Fruit fly (Drosophila melanogaster) Kc167 (cell line): Measurements from ENCODE around the gene CG34313.

Experiments
- Myc ChIP-seq: fragments of >200 bp; optimal IDR thresholded peaks from 2 replicates; lab custom pipeline; 2017; ENCODE audit warnings: missing external identifiers
- Sin3A ChIP-seq: fragments of >200 bp; optimal IDR thresholded peaks from 2 replicates; lab custom pipeline; 2018; ENCODE audit warnings: missing external identifiers
- h ChIP-seq: fragments of >200 bp; optimal IDR thresholded peaks from 3 replicates; lab custom pipeline; 2018; ENCODE audit warnings: missing external identifiers
- insv ChIP-seq: fragments of >200 bp; optimal IDR thresholded peaks from 3 replicates; lab custom pipeline; 2018; ENCODE audit warnings: missing external identifiers
- psq ChIP-seq: fragments of >200 bp; optimal IDR thresholded peaks from 2 replicates; lab custom pipeline; 2017; ENCODE audit warnings: missing external identifiers
- ttk ChIP-seq: sonication (Bioruptor generic); optimal IDR thresholded peaks from 2 replicates; lab custom pipeline; 2017; ENCODE audit warnings: missing external identifiers

The CG34313 gene

DNA sequence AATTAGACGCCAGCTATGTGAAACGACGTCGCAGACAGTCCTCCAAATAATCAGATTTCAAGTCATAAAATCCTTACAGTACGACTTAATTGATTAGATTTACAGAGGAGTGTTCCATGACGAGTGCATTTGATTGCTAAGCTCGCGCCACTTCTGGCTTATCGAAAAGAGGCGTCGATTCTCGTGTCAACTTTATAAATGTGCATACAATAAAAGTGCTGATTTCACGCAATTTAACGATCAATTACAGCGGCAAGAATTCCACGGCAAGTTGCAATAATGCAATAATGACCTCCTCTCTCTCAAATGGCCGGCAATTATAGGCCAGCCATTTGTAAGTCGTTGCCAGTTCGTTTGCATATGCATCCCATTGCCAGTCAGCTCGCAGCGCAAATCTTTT, 3.1 kb downstream of the CG34313 start:
- TF ChIP-seq psq (lab: Kevin White, UChicago) (no peak), Myc (no peak), h (lab: Kevin White, UChicago) (no peak), ttk (lab: Kevin White, UChicago) (no peak), Sin3A (lab: Kevin White, UChicago) (no peak), insv (lab: Kevin White, UChicago) (no peak)

DNA sequence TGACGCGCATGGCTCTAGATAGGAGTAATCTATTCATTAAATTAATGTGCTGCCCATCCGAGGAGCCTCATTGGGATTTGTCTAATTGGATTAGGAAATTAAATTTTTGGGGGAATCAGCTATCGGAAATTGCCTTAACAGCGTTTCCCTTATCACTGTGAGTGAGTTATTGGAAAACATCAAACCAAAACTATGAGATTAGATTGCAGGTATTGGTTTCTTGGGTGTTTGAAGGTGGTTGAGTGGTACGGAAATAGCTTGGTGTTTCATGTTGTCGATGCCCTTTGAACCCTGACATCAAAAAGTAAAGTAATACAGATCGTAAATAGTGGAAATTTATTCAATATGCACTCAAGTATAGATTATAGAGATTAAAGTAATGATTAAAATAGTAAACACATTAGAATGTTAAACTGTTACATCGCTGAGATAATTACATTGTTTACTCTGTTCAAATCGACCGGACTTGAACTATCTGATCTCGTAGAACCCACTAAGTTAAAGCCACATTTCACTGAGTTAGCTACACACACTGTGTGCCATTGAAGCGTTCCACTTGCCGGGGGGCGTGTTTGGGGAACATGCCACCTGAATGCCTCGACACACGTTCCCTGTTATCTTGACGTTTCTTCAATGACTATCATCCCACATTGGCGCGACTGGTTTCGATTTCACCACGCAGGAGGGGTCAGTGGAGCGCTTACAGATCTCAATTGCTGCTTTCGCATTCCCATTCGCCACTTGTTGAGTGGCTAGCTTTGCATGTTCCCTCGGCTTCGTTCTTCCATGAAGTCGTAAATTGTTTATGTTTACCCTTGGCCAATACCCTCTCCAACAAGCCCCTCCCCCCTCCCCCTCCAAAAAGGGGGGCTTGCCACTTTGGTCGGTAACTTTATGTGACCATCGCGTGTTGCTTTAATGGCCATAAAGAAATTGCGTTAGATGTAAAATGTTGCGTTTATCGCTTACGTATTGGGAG, 3.8 kb downstream of the CG34313 start:
- no peak for TF ChIP-seq h (lab: Kevin White, UChicago)
- no peak for TF ChIP-seq ttk (lab: Kevin White, UChicago)
- TF ChIP-seq Myc, result no peak
- no peak for TF ChIP-seq psq (lab: Kevin White, UChicago)
- TF ChIP-seq insv (lab: Kevin White, UChicago), result no peak

DNA sequence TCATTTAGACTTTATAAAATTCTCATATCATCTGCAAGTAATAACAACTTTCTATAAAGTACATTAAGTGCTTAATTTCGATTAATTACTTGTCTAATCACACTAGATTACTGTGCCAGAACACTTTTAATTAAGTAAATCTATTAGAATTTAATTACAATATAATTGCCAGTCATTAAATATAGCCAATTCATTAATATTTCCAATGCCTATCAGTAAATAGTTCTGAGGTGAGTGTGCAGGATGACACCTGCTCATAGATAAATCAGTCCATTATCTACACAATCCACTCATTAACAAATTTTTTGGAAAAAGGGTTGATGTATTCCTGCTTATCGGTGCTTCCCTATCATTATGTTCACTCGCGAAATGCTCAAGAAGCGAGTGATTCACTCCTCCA, 5.4 kb downstream of the CG34313 start:
- TF ChIP-seq Sin3A (lab: Kevin White, UChicago) (no peak), Myc (no peak), ttk (lab: Kevin White, UChicago) (no peak), psq (lab: Kevin White, UChicago) (no peak), h (lab: Kevin White, UChicago) (no peak), insv (lab: Kevin White, UChicago) (no peak)

DNA sequence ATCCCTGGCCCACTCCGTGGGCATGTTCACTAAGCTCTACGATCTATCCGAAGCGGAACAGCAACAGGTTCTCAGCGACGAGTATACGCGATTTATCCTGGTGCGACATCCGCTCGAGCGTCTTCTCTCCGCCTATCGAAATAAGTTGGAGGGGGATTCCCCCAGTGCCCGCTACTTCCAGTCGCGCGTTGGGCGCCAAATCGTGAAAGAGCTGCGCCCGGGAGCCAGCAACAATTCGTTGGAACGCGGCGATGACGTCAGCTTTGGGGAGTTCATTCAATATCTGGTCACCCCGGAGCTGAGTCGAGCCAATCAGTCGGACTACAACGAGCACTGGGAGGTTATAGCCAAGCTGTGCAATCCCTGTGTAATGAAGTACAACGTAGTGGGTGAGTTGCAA, 6.0 kb downstream of the CG34313 start:
- TF ChIP-seq psq (lab: Kevin White, UChicago) (no peak), Myc (no peak), ttk (lab: Kevin White, UChicago) (no peak), h (lab: Kevin White, UChicago) (no peak), insv (lab: Kevin White, UChicago) (no peak), Sin3A (lab: Kevin White, UChicago) (no peak)

DNA sequence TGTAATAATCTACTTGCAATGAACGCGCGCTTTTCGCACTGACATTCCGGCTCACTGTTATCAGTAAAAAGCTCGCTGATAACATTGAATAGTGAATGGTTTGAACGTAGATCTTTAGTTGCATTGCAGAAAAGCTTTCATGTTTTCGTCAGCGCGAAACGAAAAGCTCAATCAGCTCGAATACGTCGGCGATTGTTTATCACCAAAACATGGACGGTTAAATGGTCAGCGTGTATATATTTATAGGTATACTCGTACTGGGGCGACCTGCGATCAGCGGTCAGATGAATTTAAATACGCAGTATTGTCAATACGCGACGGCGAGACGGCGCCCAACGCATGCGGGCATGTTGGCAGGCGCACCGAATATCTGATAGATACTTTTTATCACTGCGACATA, 7.1 kb downstream of the CG34313 start:
- no peak for TF ChIP-seq h (lab: Kevin White, UChicago)

DNA sequence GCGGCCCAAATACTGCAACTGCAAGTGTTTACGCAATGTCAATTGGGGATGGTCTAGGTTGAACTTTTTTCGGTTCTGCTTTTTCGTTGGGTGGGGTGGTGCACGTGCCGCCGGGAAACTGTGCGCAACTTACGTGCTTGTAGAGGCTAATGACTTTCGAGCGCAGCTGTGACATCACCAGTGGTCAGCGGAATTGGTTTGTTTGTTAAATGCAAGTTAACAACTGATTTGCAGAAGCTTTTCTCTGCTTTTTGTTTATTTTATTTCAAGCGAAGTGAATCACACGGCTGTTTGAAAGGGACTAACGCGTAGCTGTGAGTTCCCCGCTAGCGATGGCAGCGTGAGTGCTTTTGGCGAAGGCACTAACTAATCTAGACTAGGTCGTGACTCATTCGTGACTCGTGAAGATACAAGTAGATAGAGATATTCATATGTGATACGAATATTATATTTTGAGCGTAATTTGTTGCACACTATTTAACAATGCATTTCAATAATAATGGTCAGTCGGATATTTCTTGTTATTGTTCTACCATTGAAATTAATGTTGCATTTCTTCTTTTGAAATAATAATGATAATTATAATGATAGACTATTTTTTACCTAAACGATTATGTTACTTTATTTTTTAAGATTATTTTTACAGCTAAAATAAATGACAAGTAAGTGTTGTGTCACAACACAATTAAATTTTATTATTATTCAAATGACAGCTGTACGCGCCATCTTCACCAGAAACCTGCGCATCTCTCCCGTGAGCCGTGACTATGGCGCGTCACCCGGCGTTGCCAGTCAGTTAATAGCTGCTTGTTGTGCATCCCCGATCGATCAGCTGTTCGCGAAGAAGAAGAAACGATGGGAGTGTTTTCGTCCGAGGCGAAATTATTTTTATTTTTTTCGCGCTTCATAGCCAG, 8.6 kb downstream of the CG34313 start, which contains the start of the genes osi and tweek:
TSS of gene osi (minus strand) at position 307 of the 914 bp plus-strand sequence.
TSS of gene tweek (plus strand) at position 831 of the 914 bp plus-strand sequence.
- TF ChIP-seq ttk (lab: Kevin White, UChicago), result no peak
- TF ChIP-seq psq (lab: Kevin White, UChicago), result no peak
- TF ChIP-seq h (lab: Kevin White, UChicago), result no peak

DNA sequence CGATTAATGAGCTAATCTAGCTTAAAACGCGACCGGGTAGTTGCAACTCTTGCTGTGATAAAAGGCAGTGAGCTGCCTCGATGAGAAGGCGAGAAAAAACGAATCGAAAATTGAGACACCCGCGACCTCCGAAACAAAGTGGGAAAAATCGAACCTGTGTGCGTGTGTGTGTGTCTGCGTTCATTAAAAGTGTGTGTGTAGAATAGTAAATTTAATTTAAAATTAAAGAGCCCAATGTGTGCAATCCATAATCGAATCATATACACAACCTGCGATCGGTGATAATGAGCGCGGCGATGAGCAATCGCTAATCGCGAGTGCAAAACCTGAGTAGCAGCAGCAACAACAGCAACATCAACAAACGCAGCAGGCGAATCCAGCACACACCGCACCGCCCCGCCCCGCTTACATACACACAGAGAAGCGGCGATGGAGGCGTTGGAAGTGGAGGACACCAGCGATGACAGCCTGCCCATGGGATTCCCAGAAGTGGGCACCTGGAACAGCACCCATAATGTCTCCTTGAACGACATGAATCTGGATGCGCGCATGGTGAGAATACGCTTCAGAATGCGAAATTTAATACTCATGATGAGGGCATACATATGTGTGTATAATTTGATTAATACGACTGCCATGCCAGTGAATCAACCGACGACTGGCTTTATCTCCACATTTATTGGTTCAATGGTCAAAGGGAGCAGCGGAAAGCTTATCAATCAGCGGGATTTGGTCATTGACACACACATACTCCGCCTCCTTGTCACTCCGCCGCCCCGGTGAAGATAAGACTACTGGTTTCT, 9.5 kb downstream of the CG34313 start:
- TF ChIP-seq ttk (lab: Kevin White, UChicago), result no peak
- TF ChIP-seq h (lab: Kevin White, UChicago), result no peak
- TF ChIP-seq insv (lab: Kevin White, UChicago), result no peak
- no peak for TF ChIP-seq Myc
- TF ChIP-seq Sin3A (lab: Kevin White, UChicago), result no peak
- no peak for TF ChIP-seq psq (lab: Kevin White, UChicago)

DNA sequence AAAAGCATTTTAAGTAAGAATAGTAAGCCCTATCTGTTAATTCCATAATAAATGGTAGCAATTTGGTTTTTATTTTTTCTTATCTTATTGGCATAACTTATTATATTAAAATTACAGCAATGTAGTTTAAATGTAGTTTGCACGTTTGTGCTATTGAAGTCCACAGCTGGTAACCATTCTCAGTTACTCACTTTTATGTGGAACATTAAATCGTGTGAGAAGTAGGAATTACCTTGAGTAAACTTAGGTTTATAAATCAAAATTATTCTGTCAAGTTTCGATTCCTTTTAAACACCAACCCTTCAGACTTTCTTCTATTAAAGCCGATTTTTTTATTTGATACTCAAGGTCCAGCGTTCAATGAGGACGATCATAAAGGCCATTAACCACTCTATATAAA, 10.3 kb downstream of the CG34313 start, which contains the start of gene CG42556:
TSS of gene CG42556 (plus strand) at position 301 of the 400 bp plus-strand sequence.
- TF ChIP-seq Sin3A (lab: Kevin White, UChicago) (no peak), Myc (no peak), psq (lab: Kevin White, UChicago) (no peak), insv (lab: Kevin White, UChicago) (no peak), ttk (lab: Kevin White, UChicago) (no peak), h (lab: Kevin White, UChicago) (no peak)

DNA sequence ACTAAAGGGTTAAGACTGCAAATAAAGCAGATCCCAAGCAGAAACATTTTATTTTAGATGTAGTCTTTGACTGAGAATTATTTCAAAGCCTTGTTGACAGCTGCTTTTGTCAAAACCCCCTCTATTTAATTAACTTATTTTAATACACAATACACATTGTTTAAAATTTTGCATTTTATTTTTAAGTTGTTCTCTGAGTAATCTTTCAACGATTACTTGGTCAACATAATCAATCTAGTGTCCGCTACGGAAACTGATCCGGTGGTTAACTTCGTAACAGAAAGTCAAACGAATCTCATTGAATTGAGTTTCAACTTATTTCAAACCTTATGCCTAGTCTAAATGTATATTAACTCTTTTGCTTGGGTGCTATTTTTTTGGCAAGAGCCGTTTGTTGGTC, 21.1 kb downstream of the CG34313 start, which contains the start of gene CG31805:
TSS of gene CG31805 (minus strand) at position 101 of the 400 bp plus-strand sequence.
- no peak for TF ChIP-seq Sin3A (lab: Kevin White, UChicago)
- no peak for TF ChIP-seq h (lab: Kevin White, UChicago)
- no peak for TF ChIP-seq ttk (lab: Kevin White, UChicago)
- TF ChIP-seq psq (lab: Kevin White, UChicago), result no peak
- TF ChIP-seq Myc, result no peak
- no peak for TF ChIP-seq insv (lab: Kevin White, UChicago)

DNA sequence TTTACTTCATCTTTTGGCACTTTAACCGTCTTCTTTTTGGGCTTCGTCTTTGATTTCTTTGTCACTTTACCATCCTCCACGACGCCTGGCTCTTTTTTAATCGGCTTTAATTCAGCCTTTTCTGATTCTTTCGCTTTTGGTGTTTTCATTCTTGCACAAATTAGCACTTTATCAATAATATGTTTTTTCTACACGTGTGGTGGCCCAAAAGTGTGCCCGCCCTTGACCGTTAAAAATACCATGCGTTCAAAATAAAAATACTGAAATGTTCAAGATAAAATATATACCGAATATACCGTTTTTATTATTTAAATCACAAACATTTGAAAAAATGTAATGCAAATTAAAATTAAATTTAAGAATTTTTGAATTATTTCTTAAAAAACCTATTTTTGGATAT, 22.7 kb downstream of the CG34313 start, which contains the start of gene CG12288:
TSS of gene CG12288 (minus strand) at position 216 of the 400 bp plus-strand sequence.
- TF ChIP-seq insv (lab: Kevin White, UChicago), result no peak
- no peak for TF ChIP-seq ttk (lab: Kevin White, UChicago)
- no peak for TF ChIP-seq Myc
- TF ChIP-seq h (lab: Kevin White, UChicago), result no peak
- TF ChIP-seq Sin3A (lab: Kevin White, UChicago), result no peak
- no peak for TF ChIP-seq psq (lab: Kevin White, UChicago)
